Worm (Caenorhabditis elegans) whole organism, L4 larva: ENCODE results near the gene cpna-3.
"Not testable (repeated sequence)": the region's sequence is repeated elsewhere in the genome, so short reads cannot be mapped to it uniquely, and the experiment has no call there.

Source experiments
- duxl-1 ChIP-seq: sonication (generic microtip); optimal IDR thresholded peaks from 2 replicates; lab custom pipeline; 2016; ENCODE audit warnings: mild to moderate bottlenecking, missing genetic modification characterization, moderate library complexity, missing compliant biosample characterization; ENCODE audit not compliant: poor library complexity
- fkh-10 ChIP-seq: fragments of 150-350 bp; optimal IDR thresholded peaks from 2 replicates; lab custom pipeline; 2014; ENCODE audit warnings: missing biosample characterization, missing genetic modification reagents, missing genetic modification characterization
- lin-39 ChIP-seq: fragments of 150-350 bp; optimal IDR thresholded peaks from 2 replicates; lab custom pipeline; 2014; ENCODE audit warnings: missing biosample characterization, missing genetic modification reagents, missing genetic modification characterization
- mxl-3 ChIP-seq: fragments of 200-800 bp; sonication (Bioruptor generic); optimal IDR thresholded peaks from 2 replicates; lab custom pipeline; 2018; ENCODE audit warnings: mild to moderate bottlenecking, missing genetic modification characterization, missing compliant biosample characterization
- pha-4 ChIP-seq, 2 experiments: fragments of 150-350 bp in 1 of 2; fragments of 200-800 bp in 1 of 2; sonication (Bioruptor generic) in 1 of 2; IDR thresholded peaks in 1 of 2; optimal IDR thresholded peaks in 1 of 2; 2 replicates each; pipeline versions ENCODE4 v1.3.6 to Lab custom; 2014 to 2022; ENCODE audit warnings: missing genetic modification characterization in 2 of 2, missing genetic modification reagents in 2 of 2, missing biosample characterization in 1 of 2, missing compliant biosample characterization in 1 of 2
- pqm-1 ChIP-seq: sonication (generic microtip); optimal IDR thresholded peaks from 2 replicates; lab custom pipeline; 2017; ENCODE audit warnings: missing biosample characterization, missing genetic modification characterization

- TF ChIP-seq fkh-10; mxl-3 (GFP tag; lab: Kevin White, UChicago); lin-39 (tag; lab: Kevin White, UChicago); pqm-1; pha-4 (GFP tag; IDR thresholded peaks at IDR 0.05; lab: Robert Waterston, UW); pha-4 (tag; optimal IDR thresholded peaks at IDR 0.05; lab: Kevin White, UChicago); duxl-1: not testable (repeated sequence)
These were observed 29.1 kb upstream of the cpna-3 start for ce11 chrIV:9067277-9068197.
